Worm (Caenorhabditis elegans) whole organism, L4/young adult: ENCODE results near the gene sek-3.

Experiments used
- W03F9.2 ChIP-seq: fragments of 150-350 bp; optimal IDR thresholded peaks from 2 replicates; lab custom pipeline; 2014; ENCODE audit warnings: missing biosample characterization, missing genetic modification characterization
- dao-5 ChIP-seq: sonication (generic microtip); optimal IDR thresholded peaks from 2 replicates; lab custom pipeline; 2016; ENCODE audit warnings: missing genotype, missing genetic modification characterization, moderate library complexity, missing compliant biosample characterization
- him-1 ChIP-seq: sonication (generic microtip); optimal IDR thresholded peaks from 2 replicates; lab custom pipeline; 2016; ENCODE audit warnings: missing genotype, missing genetic modification reagents, missing genetic modification characterization, missing compliant biosample characterization

- TF ChIP-seq W03F9.2 (tag; lab: Kevin White, UChicago) (no peak), him-1 (tag; lab: Kevin White, UChicago) (no peak), dao-5 (no peak)
Measured at ce11 chrX:4972039-4972581, 45.6 kb upstream of the sek-3 start.
